Worm (Caenorhabditis elegans) whole organism, L1 larva: ENCODE results near the gene F09G8.7.

Experiments
- C16A3.4 ChIP-seq: fragments of 150-350 bp; optimal IDR thresholded peaks from 2 replicates; lab custom pipeline; 2014; ENCODE audit warnings: missing biosample characterization, missing genetic modification characterization
- aha-1 ChIP-seq: fragments of 150-350 bp; optimal IDR thresholded peaks from 2 replicates; lab custom pipeline; 2014; ENCODE audit warnings: missing biosample characterization, missing genetic modification characterization
- aly-2 ChIP-seq: fragments of 150-350 bp; optimal IDR thresholded peaks from 2 replicates; lab custom pipeline; 2014; ENCODE audit warnings: missing biosample characterization, missing genetic modification characterization
- ces-1 ChIP-seq: fragments of 150-350 bp; optimal IDR thresholded peaks from 2 replicates; lab custom pipeline; 2014; ENCODE audit warnings: missing biosample characterization, missing genetic modification reagents, missing genetic modification characterization
- dsc-1 ChIP-seq: sonication (generic microtip); optimal IDR thresholded peaks from 2 replicates; lab custom pipeline; 2016; ENCODE audit warnings: mild to moderate bottlenecking, missing genetic modification characterization, missing compliant biosample characterization
- efl-3 ChIP-seq: fragments of 200-800 bp; sonication (Bioruptor generic); optimal IDR thresholded peaks from 2 replicates; lab custom pipeline; 2018; ENCODE audit warnings: mild to moderate bottlenecking, missing genetic modification characterization, missing compliant biosample characterization
- fkh-10 ChIP-seq: sonication (generic microtip); optimal IDR thresholded peaks from 2 replicates; lab custom pipeline; 2017; ENCODE audit warnings: missing biosample characterization, missing genetic modification reagents, missing genetic modification characterization
- hlh-17 ChIP-seq: fragments of 200-800 bp; sonication (Bioruptor generic); optimal IDR thresholded peaks from 2 replicates; lab custom pipeline; 2018; ENCODE audit warnings: missing genetic modification characterization, mild to moderate bottlenecking, missing compliant biosample characterization, moderate library complexity, borderline replicate concordance
- lin-39 ChIP-seq: fragments of 150-350 bp; optimal IDR thresholded peaks from 2 replicates; lab custom pipeline; 2014; ENCODE audit warnings: missing biosample characterization, missing genetic modification reagents, missing genetic modification characterization
- snpc-4 ChIP-seq: fragments of 150-350 bp; optimal IDR thresholded peaks from 2 replicates; lab custom pipeline; 2014; ENCODE audit warnings: missing biosample characterization, missing genetic modification characterization
- unc-62 ChIP-seq: fragments of 150-350 bp; optimal IDR thresholded peaks from 2 replicates; lab custom pipeline; 2014; ENCODE audit warnings: missing biosample characterization, missing genetic modification reagents, missing genetic modification characterization
- unc-98 ChIP-seq: fragments of 200-800 bp; sonication (Bioruptor generic); IDR thresholded peaks from 2 replicates; pipeline ENCODE4 v1.3.6; 2022; ENCODE audit warnings: missing genetic modification characterization, missing compliant biosample characterization
- ztf-4 ChIP-seq: fragments of 150-350 bp; optimal IDR thresholded peaks from 2 replicates; lab custom pipeline; 2014; ENCODE audit warnings: missing biosample characterization, missing genetic modification characterization

DNA sequence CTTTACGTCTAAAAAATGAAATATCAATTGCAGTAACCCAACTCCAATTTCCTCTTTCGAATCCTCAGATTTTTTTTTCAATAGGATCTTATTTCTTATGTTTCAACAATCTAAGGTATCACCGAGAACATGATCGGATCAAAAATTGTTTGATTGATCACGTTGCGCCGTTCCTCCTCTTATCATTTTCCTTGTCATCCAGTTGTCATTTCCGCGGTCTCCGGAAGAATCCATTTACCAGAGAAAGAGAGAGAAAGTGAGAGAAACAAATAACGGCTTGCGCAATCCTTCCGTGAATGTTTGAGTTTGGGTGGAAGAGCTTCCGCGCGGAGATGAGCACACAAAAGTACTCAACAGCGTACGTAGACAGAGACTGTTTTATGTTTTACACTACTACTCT is 25.1 kb upstream of the F09G8.7 start:
- TF ChIP-seq aly-2 (tag; lab: Kevin White, UChicago) (no peak), hlh-17 (GFP tag; lab: Kevin White, UChicago) (no peak), snpc-4 (tag; lab: Kevin White, UChicago) (no peak), unc-98 (GFP tag; lab: Robert Waterston, UW) (no peak), dsc-1 (tag; lab: Kevin White, UChicago) (no peak), aha-1 (no peak), lin-39 (tag; lab: Kevin White, UChicago) (no peak), efl-3 (no peak), unc-62 (GFP tag; lab: Kevin White, UChicago) (no peak), fkh-10 (no peak), C16A3.4 (tag; lab: Kevin White, UChicago) (no peak), ztf-4 (tag; lab: Kevin White, UChicago) (no peak), ces-1 (no peak)
